Worm (Caenorhabditis elegans) whole organism, midembryonic: Measurements from ENCODE around the gene pyc-1.
A peak's percentile ranks its signal among the peaks of the same experiment; 100 is the strongest.

Experiments used
- T22C8.4 ChIP-seq: fragments of 200-800 bp; sonication (Bioruptor generic); IDR thresholded peaks from 2 replicates; pipeline ENCODE4 v1.3.6; 2022; ENCODE audit warnings: missing genetic modification characterization, missing compliant biosample characterization
- cog-1 ChIP-seq: sonication (generic microtip); optimal IDR thresholded peaks from 2 replicates; lab custom pipeline; 2016; ENCODE audit warnings: missing genetic modification characterization, missing compliant biosample characterization
- flt-1 ChIP-seq: fragments of 200-800 bp; sonication (Bioruptor generic); IDR thresholded peaks from 2 replicates; pipeline ENCODE4 v1.3.6; 2022; ENCODE audit warnings: missing genetic modification characterization, missing compliant biosample characterization
- klf-2 ChIP-seq: fragments of 200-800 bp; sonication (Bioruptor generic); conservative IDR thresholded peaks from 2 replicates; pipeline ENCODE4 v1.3.6; 2022; ENCODE audit warnings: missing genetic modification reagents, missing genetic modification characterization, missing compliant biosample characterization
- med-1 ChIP-seq: sonication (generic microtip); optimal IDR thresholded peaks from 2 replicates; lab custom pipeline; 2017; ENCODE audit warnings: missing genetic modification characterization, mild to moderate bottlenecking, missing compliant biosample characterization, antibody characterized with exemption, missing genetic modification reagents; ENCODE audit not compliant: insufficient read depth
- ref-1 ChIP-seq: fragments of 200-800 bp; sonication (Bioruptor generic); conservative IDR thresholded peaks from 2 replicates; pipeline ENCODE4 v1.3.6; 2022; ENCODE audit warnings: missing genetic modification reagents, missing genetic modification characterization, missing compliant biosample characterization
- tab-1 ChIP-seq: fragments of 200-800 bp; sonication (Bioruptor generic); IDR thresholded peaks from 2 replicates; pipeline ENCODE4 v1.3.6; 2022; ENCODE audit warnings: missing genetic modification characterization, missing compliant biosample characterization
- ztf-23 ChIP-seq: fragments of 200-800 bp; sonication (Bioruptor generic); IDR thresholded peaks from 2 replicates; pipeline ENCODE4 v1.3.6; 2022; ENCODE audit warnings: missing genetic modification reagents, missing genetic modification characterization, missing compliant biosample characterization
- ztf-29 ChIP-seq: fragments of 200-800 bp; sonication (Bioruptor generic); IDR thresholded peaks from 2 replicates; pipeline ENCODE4 v1.3.6; 2022; ENCODE audit warnings: missing genetic modification reagents, missing genetic modification characterization, missing compliant biosample characterization

Gene pyc-1

ce11 chrV:11836073-11836472 lies 13.7 kb upstream of the pyc-1 start, which contains the start of gene R13H4.2:
TSS of gene R13H4.2 (plus strand) at chrV:11836391.
- TF ChIP-seq cog-1 (tag; lab: Kevin White, UChicago) (no peak), ref-1 (GFP tag; lab: Robert Waterston, UW) (no peak), klf-2 (GFP tag; lab: Robert Waterston, UW) (no peak), ztf-29 (GFP tag; lab: Robert Waterston, UW) (no peak), tab-1 (GFP tag; lab: Robert Waterston, UW) (no peak), ztf-23 (no peak), T22C8.4 (no peak), flt-1 (GFP tag; lab: Robert Waterston, UW) (no peak), med-1 (GFP tag; lab: Kevin White, UChicago) (no peak)

ce11 chrV:11833319-11833718 lies 11.0 kb upstream of the pyc-1 start, which contains the start of gene pho-8:
TSS of gene pho-8 (plus strand) at chrV:11833619.
- TF ChIP-seq T22C8.4 (no peak), klf-2 (GFP tag; lab: Robert Waterston, UW) (no peak), ztf-23 (no peak), ztf-29 (GFP tag; lab: Robert Waterston, UW) (no peak), tab-1 (GFP tag; lab: Robert Waterston, UW) (no peak), cog-1 (tag; lab: Kevin White, UChicago) (no peak), med-1 (GFP tag; lab: Kevin White, UChicago) (no peak), flt-1 (GFP tag; lab: Robert Waterston, UW) (no peak), ref-1 (GFP tag; lab: Robert Waterston, UW) (no peak)

ce11 chrV:11829282-11829681 lies 7.0 kb upstream of the pyc-1 start, which contains the start of gene col-158:
TSS of gene col-158 (plus strand) at chrV:11829582.
- TF ChIP-seq ztf-23: no peak

- TF ChIP-seq med-1 (GFP tag; lab: Kevin White, UChicago): no peak
- TF ChIP-seq ztf-29 (GFP tag; lab: Robert Waterston, UW): no peak
Observed at ce11 chrV:11826967-11827366, 4.6 kb upstream of the pyc-1 start, which contains the start of the genes mpst-1 and D2023.6. TSS of gene mpst-1 (minus strand) at chrV:11827067. TSS of gene D2023.6 (plus strand) at chrV:11827354.

- TF ChIP-seq klf-2 (GFP tag; lab: Robert Waterston, UW) (no peak), flt-1 (GFP tag; lab: Robert Waterston, UW) (no peak)
Observed at ce11 chrV:11825662-11826061, 3.3 kb upstream of the pyc-1 start, which contains the start of gene D2023.4. TSS of gene D2023.4 (minus strand) at chrV:11825762.

ce11 chrV:11823978-11824377 lies 1.6 kb upstream of the pyc-1 start:
- TF ChIP-seq ztf-23 (no peak), flt-1 (GFP tag; lab: Robert Waterston, UW) (no peak), ref-1 (GFP tag; lab: Robert Waterston, UW) (no peak)

ce11 chrV:11820551-11820950 lies 1.8 kb downstream of the pyc-1 start:
- TF ChIP-seq ztf-29 (GFP tag; lab: Robert Waterston, UW) (no peak), med-1 (GFP tag; lab: Kevin White, UChicago) (no peak), T22C8.4 (no peak), ref-1 (GFP tag; lab: Robert Waterston, UW) (no peak), tab-1 (GFP tag; lab: Robert Waterston, UW) (no peak), klf-2 (GFP tag; lab: Robert Waterston, UW) (no peak), flt-1 (GFP tag; lab: Robert Waterston, UW) (no peak), ztf-23 (no peak), cog-1 (tag; lab: Kevin White, UChicago) (no peak)

ce11 chrV:11819451-11819850 lies 2.9 kb downstream of the pyc-1 start:
- no peak for TF ChIP-seq ztf-23
- TF ChIP-seq cog-1 (tag; lab: Kevin White, UChicago): no peak
- TF ChIP-seq ref-1 (GFP tag; lab: Robert Waterston, UW): no peak
- TF ChIP-seq med-1 (GFP tag; lab: Kevin White, UChicago): no peak
- no peak for TF ChIP-seq tab-1 (GFP tag; lab: Robert Waterston, UW)
- TF ChIP-seq flt-1 (GFP tag; lab: Robert Waterston, UW): no peak
- no peak for TF ChIP-seq ztf-29 (GFP tag; lab: Robert Waterston, UW)
- TF ChIP-seq T22C8.4: no peak
- no peak for TF ChIP-seq klf-2 (GFP tag; lab: Robert Waterston, UW)

- TF ChIP-seq tab-1 (GFP tag; lab: Robert Waterston, UW) (no peak), ref-1 (GFP tag; lab: Robert Waterston, UW) (no peak), ztf-23 (no peak), med-1 (GFP tag; lab: Kevin White, UChicago) (no peak), T22C8.4 (no peak), cog-1 (tag; lab: Kevin White, UChicago) (no peak), flt-1 (GFP tag; lab: Robert Waterston, UW) (no peak), ztf-29 (GFP tag; lab: Robert Waterston, UW) (no peak), klf-2 (GFP tag; lab: Robert Waterston, UW) (no peak)
Observed at ce11 chrV:11818786-11819185, 3.5 kb downstream of the pyc-1 start.

ce11 chrV:11818064-11818463 lies 4.3 kb downstream of the pyc-1 start:
- TF ChIP-seq ztf-23 (0 out of 2 replicates have a peak, but pooled peaks have one; percentile 29), flt-1 (GFP tag; lab: Robert Waterston, UW) (no peak), med-1 (GFP tag; lab: Kevin White, UChicago) (no peak), cog-1 (tag; lab: Kevin White, UChicago) (no peak), T22C8.4 (no peak)
